Worm (Caenorhabditis elegans) whole organism, L1 larva: Measurements from ENCODE around the gene Y59A8B.12.

Source experiments
- Y116A8C.19 ChIP-seq: sonication (generic microtip); optimal IDR thresholded peaks from 2 replicates; lab custom pipeline; 2016; ENCODE audit warnings: missing compliant biosample characterization, missing genetic modification characterization, borderline replicate concordance
- alr-1 ChIP-seq: fragments of 200-800 bp; sonication (Bioruptor generic); optimal IDR thresholded peaks from 2 replicates; lab custom pipeline; 2018; ENCODE audit warnings: borderline replicate concordance, mild to moderate bottlenecking, missing genetic modification characterization, missing compliant biosample characterization
- ama-1 ChIP-seq: fragments of 150-350 bp; optimal IDR thresholded peaks from 2 replicates; lab custom pipeline; 2014
- ceh-63 ChIP-seq: fragments of 200-800 bp; sonication (Bioruptor generic); optimal IDR thresholded peaks from 2 replicates; lab custom pipeline; 2018; ENCODE audit warnings: mild to moderate bottlenecking, missing genetic modification characterization, missing compliant biosample characterization
- dpl-1 ChIP-seq, 3 experiments: fragments of 150-350 bp in 2 of 3; sonication (generic microtip) in 1 of 3; optimal IDR thresholded peaks; 2 replicates each; lab custom pipeline; 2014 to 2017; ENCODE audit warnings: missing biosample characterization in 3 of 3, missing genetic modification characterization in 3 of 3, missing genetic modification reagents in 3 of 3
- dsc-1 ChIP-seq: sonication (generic microtip); optimal IDR thresholded peaks from 2 replicates; lab custom pipeline; 2016; ENCODE audit warnings: mild to moderate bottlenecking, missing genetic modification characterization, missing compliant biosample characterization
- efl-1 ChIP-seq, 4 experiments: fragments of 150-350 bp; optimal IDR thresholded peaks in 3 of 4; peaks in 1 of 4; 1 replicate in 1 of 4; 2 replicates in 3 of 4; lab custom pipeline; 2014; ENCODE audit warnings: missing biosample characterization in 2 of 4, missing genetic modification characterization in 2 of 4, missing genetic modification reagents in 2 of 4
- elt-2 ChIP-seq: sonication (generic microtip); optimal IDR thresholded peaks from 2 replicates; lab custom pipeline; 2016; ENCODE audit warnings: missing genetic modification characterization, mild to moderate bottlenecking, inconsistent platforms, missing compliant biosample characterization, missing genetic modification reagents
- elt-3 ChIP-seq, 6 experiments: fragments of 150-350 bp in 1 of 6; sonication (generic microtip); optimal IDR thresholded peaks; 2 replicates each; lab custom pipeline; 2017 to 2018; ENCODE audit warnings: missing biosample characterization in 6 of 6, missing genetic modification characterization in 6 of 6, inconsistent platforms in 1 of 6
- fkh-4 ChIP-seq: sonication (generic microtip); optimal IDR thresholded peaks from 2 replicates; lab custom pipeline; 2016; ENCODE audit warnings: missing compliant biosample characterization, missing genetic modification characterization, borderline replicate concordance
- fos-1 ChIP-seq: fragments of 150-350 bp; optimal IDR thresholded peaks from 2 replicates; lab custom pipeline; 2014; ENCODE audit warnings: missing biosample characterization, missing genetic modification characterization
- hlh-17 ChIP-seq: fragments of 200-800 bp; sonication (Bioruptor generic); optimal IDR thresholded peaks from 2 replicates; lab custom pipeline; 2018; ENCODE audit warnings: missing genetic modification characterization, mild to moderate bottlenecking, missing compliant biosample characterization, moderate library complexity, borderline replicate concordance
- hlh-4 ChIP-seq: sonication (generic microtip); optimal IDR thresholded peaks from 2 replicates; lab custom pipeline; 2016; ENCODE audit warnings: mild to moderate bottlenecking, missing genetic modification characterization, missing compliant biosample characterization
- hpl-2 ChIP-seq: fragments of 150-350 bp; optimal IDR thresholded peaks from 2 replicates; lab custom pipeline; 2014; ENCODE audit warnings: missing biosample characterization, missing genetic modification reagents, missing genetic modification characterization
- isw-1 ChIP-seq: fragments of 200-800 bp; sonication (Bioruptor generic); IDR thresholded peaks from 2 replicates; pipeline ENCODE4 v1.3.6; 2022; ENCODE audit warnings: missing genetic modification characterization, missing compliant biosample characterization
- jun-1 ChIP-seq: fragments of 150-350 bp; optimal IDR thresholded peaks from 2 replicates; lab custom pipeline; 2014; ENCODE audit warnings: missing biosample characterization, missing genetic modification reagents, missing genetic modification characterization
- lin-15B ChIP-seq: fragments of 150-350 bp; sonication (generic microtip); optimal IDR thresholded peaks from 3 replicates; lab custom pipeline; 2014; ENCODE audit warnings: missing biosample characterization, missing genetic modification characterization
- lir-3 ChIP-seq: sonication (generic microtip); optimal IDR thresholded peaks from 2 replicates; lab custom pipeline; 2016; ENCODE audit warnings: mild to moderate bottlenecking, missing genetic modification characterization, moderate library complexity, missing compliant biosample characterization; ENCODE audit not compliant: poor library complexity
- nhr-11 ChIP-seq: fragments of 150-350 bp; optimal IDR thresholded peaks from 2 replicates; lab custom pipeline; 2014; ENCODE audit warnings: missing biosample characterization, missing genetic modification characterization
- nhr-19 ChIP-seq: fragments of 200-800 bp; sonication (Bioruptor generic); conservative IDR thresholded peaks from 2 replicates; pipeline ENCODE4 v1.3.6; 2022; ENCODE audit warnings: missing genetic modification characterization, missing compliant biosample characterization
- nhr-237 ChIP-seq: fragments of 150-350 bp; optimal IDR thresholded peaks from 2 replicates; lab custom pipeline; 2014; ENCODE audit warnings: missing biosample characterization, missing genetic modification characterization
- nhr-71 ChIP-seq: sonication (generic microtip); optimal IDR thresholded peaks from 2 replicates; lab custom pipeline; 2016; ENCODE audit warnings: mild to moderate bottlenecking, missing genetic modification characterization, moderate library complexity, missing compliant biosample characterization
- nhr-76 ChIP-seq: sonication (generic microtip); optimal IDR thresholded peaks from 2 replicates; lab custom pipeline; 2017; ENCODE audit warnings: missing biosample characterization, missing genetic modification characterization
- nhr-84 ChIP-seq: sonication (generic microtip); optimal IDR thresholded peaks from 2 replicates; lab custom pipeline; 2017; ENCODE audit warnings: missing biosample characterization, missing genetic modification characterization
- nhr-85 ChIP-seq: sonication (generic microtip); peaks from one replicate; lab custom pipeline; 2016; ENCODE audit warnings: missing genetic modification characterization, inconsistent platforms, missing compliant biosample characterization
- pag-3 ChIP-seq: sonication (generic microtip); optimal IDR thresholded peaks from 2 replicates; lab custom pipeline; 2017; ENCODE audit warnings: missing genetic modification characterization, mild to moderate bottlenecking, missing compliant biosample characterization, antibody characterized with exemption, borderline replicate concordance; ENCODE audit not compliant: insufficient read depth
- pax-3 ChIP-seq: fragments of 200-800 bp; sonication (Bioruptor generic); optimal IDR thresholded peaks from 2 replicates; lab custom pipeline; 2018; ENCODE audit warnings: mild to moderate bottlenecking, missing genetic modification characterization, moderate library complexity, missing compliant biosample characterization
- skn-1 ChIP-seq: fragments of 150-350 bp; optimal IDR thresholded peaks from 2 replicates; lab custom pipeline; 2014; ENCODE audit warnings: missing biosample characterization, missing genetic modification characterization
- swsn-7 ChIP-seq: sonication (generic microtip); optimal IDR thresholded peaks from 2 replicates; lab custom pipeline; 2016; ENCODE audit warnings: missing genetic modification characterization, missing compliant biosample characterization
- tlp-1 ChIP-seq: fragments of 150-350 bp; optimal IDR thresholded peaks from 2 replicates; lab custom pipeline; 2014; ENCODE audit warnings: missing biosample characterization, missing genetic modification characterization
- unc-86 ChIP-seq: sonication (generic microtip); optimal IDR thresholded peaks from 2 replicates; lab custom pipeline; 2016; ENCODE audit warnings: missing genetic modification characterization, missing compliant biosample characterization
- zag-1 ChIP-seq: fragments of 150-350 bp; optimal IDR thresholded peaks from 2 replicates; lab custom pipeline; 2014; ENCODE audit warnings: missing biosample characterization, missing genetic modification characterization
- zip-4 ChIP-seq: fragments of 200-800 bp; sonication (Bioruptor generic); optimal IDR thresholded peaks from 2 replicates; lab custom pipeline; 2018; ENCODE audit warnings: mild to moderate bottlenecking, missing genetic modification characterization, moderate library complexity, missing compliant biosample characterization
- ztf-11 ChIP-seq, 2 experiments: sonication (generic microtip); optimal IDR thresholded peaks; 2 replicates each; lab custom pipeline; 2016 to 2017; ENCODE audit warnings: missing genetic modification characterization in 2 of 2, missing biosample characterization in 1 of 2, missing compliant biosample characterization in 1 of 2

Gene Y59A8B.12

DNA sequence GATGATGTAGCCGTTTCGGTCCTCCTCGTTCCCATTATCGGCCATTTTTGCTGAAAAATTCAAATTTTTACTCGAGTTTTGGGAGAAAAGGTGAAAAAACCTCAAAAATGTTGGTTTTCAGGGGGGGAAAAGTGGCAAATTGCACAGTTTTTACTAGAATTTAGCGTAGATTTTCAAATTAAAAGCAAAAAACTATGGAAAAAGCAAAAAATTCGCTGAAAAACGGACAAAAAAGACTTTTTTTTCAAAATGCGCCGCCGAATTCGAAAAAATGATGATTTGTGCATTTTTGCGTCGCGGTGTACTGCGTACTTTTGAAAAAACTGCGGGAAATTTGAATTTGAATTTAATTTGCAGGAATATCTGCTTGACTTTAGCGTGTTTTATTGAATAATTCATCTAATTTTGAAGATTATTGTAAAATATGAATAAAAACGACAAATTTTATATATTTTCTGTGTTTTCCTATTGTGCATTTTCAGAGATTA lies at the start of gene Y59A8B.12:
Gene Y59A8B.12 (minus strand): TSS at position 51 of the 488 bp plus-strand sequence.
- TF ChIP-seq ztf-11 (tag; optimal IDR thresholded peaks at IDR 0.05; lab: Kevin White, UChicago) (no peak), nhr-11 (tag; lab: Kevin White, UChicago) (no peak), Y116A8C.19 (no peak), efl-1 (optimal IDR thresholded peaks at IDR 0.05; lab: Kevin White, UChicago) (peak in 1 of 2 experiments; percentile 88), efl-1 (GFP tag; optimal IDR thresholded peaks at IDR 0.05 in 1 of 2; lab: Kevin White, UChicago) (peak in 1 of 2 experiments; percentile 62), pax-3 (no peak), elt-3 (tag; optimal IDR thresholded peaks at IDR 0.05; lab: Kevin White, UChicago) (no peak), ceh-63 (no peak), dpl-1 (GFP tag; optimal IDR thresholded peaks at IDR 0.05; lab: Kevin White, UChicago) (no peak), nhr-85 (tag; lab: Kevin White, UChicago) (peak; percentile 65), skn-1 (tag; lab: Kevin White, UChicago) (no peak)

DNA sequence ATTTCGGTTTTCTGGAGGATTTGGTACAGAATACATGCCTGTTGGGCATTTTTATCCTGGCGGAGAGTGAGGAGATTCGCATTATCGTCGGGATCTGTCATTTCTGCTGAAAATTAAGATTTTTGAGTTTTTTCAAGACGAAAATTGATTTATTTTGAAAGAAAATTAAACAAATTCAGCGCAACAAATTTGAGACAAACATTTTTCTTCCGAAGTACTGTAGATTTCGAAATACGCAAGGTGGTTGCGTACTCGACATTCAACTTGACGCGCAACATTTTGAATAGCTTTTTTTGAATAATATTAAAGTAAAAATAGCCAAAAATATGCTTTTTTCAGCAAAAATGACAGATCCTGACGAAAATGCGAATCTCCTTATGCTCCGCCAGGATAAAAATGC lies 48.4 kb upstream of the Y59A8B.12 start, which contains the start of gene Y37H2A.7:
Gene Y37H2A.7 (minus strand): TSS at position 101 of the 400 bp plus-strand sequence.
- no peak for TF ChIP-seq nhr-19 (GFP tag; lab: Robert Waterston, UW)
- no peak for TF ChIP-seq hlh-4 (tag; lab: Kevin White, UChicago)
- TF ChIP-seq hpl-2 (GFP tag; lab: Kevin White, UChicago): no peak
- no peak for TF ChIP-seq elt-2
- TF ChIP-seq fos-1 (tag; lab: Kevin White, UChicago): no peak
- TF ChIP-seq nhr-76: no peak
- no peak for TF ChIP-seq alr-1 (tag; lab: Kevin White, UChicago)
- no peak for TF ChIP-seq tlp-1 (tag; lab: Kevin White, UChicago)
- no peak for TF ChIP-seq hlh-17 (GFP tag; lab: Kevin White, UChicago)
- no peak for TF ChIP-seq zag-1 (tag; lab: Kevin White, UChicago)
- TF ChIP-seq dsc-1 (tag; lab: Kevin White, UChicago): no peak
- TF ChIP-seq nhr-71 (tag; lab: Kevin White, UChicago): no peak

DNA sequence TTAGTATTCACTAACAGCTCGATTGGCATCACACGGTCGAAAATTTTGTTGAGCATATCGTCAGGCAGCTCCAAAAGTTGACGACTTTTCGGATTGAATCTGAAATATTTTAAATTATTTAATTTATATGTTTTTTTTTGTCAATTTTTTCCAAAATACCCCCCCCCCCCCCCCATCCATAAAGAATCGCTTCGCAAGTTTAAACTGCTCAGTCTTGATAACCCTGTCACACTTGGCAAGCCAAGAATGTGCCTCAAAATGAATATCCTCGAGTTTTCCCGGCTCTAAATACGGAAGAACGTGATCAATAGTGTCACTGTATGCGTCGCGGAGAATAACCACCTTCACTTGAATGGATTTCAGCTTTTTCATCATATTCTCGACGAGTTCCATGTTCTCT lies 47.2 kb upstream of the Y59A8B.12 start, which contains the start of gene Y37H2A.18:
Gene Y37H2A.18 (minus strand): TSS at position 101 of the 400 bp plus-strand sequence.
- TF ChIP-seq lir-3 (tag; lab: Kevin White, UChicago) (no peak), fkh-4 (no peak), nhr-11 (tag; lab: Kevin White, UChicago) (no peak), zip-4 (no peak)

DNA sequence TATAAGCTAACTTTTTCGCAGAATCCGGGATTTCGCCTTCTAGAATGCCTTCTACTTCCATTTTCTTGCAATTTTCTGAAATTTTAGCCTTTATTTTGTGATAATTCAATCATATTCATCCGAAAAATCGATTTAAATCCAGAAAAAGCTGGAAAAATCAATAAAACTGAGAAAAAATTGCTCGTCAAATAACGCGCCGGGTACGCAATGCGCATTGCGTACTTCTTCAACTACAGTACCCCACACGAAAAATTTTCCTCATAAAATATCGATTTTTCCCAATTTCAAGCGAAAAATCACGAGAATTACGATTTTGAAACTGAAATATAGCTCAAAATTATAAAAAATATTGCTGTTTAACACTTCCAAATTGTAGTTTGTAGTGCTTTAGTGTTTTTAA lies 45.0 kb upstream of the Y59A8B.12 start, which contains the start of gene Y37H2A.12:
Gene Y37H2A.12 (minus strand): TSS at position 81 of the 400 bp plus-strand sequence.
- TF ChIP-seq nhr-84 (tag; lab: Kevin White, UChicago) (no peak), pag-3 (tag; lab: Kevin White, UChicago) (no peak), nhr-237 (tag; lab: Kevin White, UChicago) (no peak), nhr-71 (tag; lab: Kevin White, UChicago) (no peak), nhr-85 (tag; lab: Kevin White, UChicago) (no peak), unc-86 (tag; lab: Kevin White, UChicago) (no peak), lin-15B (tag; lab: Kevin White, UChicago) (no peak), isw-1 (GFP tag; lab: Robert Waterston, UW) (no peak), swsn-7 (tag; lab: Kevin White, UChicago) (no peak), ama-1 (lab: Kevin White, UChicago) (no peak), jun-1 (no peak)
- TF ChIP-seq, all 84 proteins: peak for 0
